Fruit fly (Drosophila melanogaster): ENCODE results near the gene Lcp65Af.
A peak's percentile ranks its signal among the peaks of the same experiment; 100 is the strongest.

The Lcp65Af gene

DNA sequence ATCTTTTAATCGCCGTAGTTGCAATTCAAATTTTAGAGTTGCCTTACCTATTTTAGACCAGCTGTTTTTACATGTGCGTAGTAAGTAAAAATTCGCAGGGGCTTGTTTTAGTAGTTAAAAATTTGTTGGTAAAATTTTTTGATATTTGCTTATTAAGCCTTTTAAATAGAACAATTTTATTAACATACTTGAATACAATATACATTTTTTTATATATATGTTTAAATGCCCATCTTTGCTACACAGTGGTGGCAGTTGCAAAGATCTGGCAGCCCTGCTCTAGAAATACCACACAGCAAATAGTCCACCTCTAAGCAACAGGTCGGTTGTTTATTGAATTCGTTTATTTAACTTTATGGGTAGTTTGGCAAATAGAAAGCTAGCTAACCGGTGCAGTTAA is 41.9 kb downstream of the Lcp65Af start, which contains the start of the genes CG10467 and loj (continued):
- peak; percentile 88 for TF ChIP-seq ems (GFP tag; optimal IDR thresholded peaks at IDR 0.05)
- TF ChIP-seq Camta (GFP tag; optimal IDR thresholded peaks at IDR 0.05) = peak; percentile 81
- TF ChIP-seq CG11456 (GFP tag; IDR thresholded peaks at IDR 0.05) = peak; percentile 98
- peak; percentile 71; the same call in 1 of the 2 replicates for TF ChIP-seq sim (GFP tag; IDR thresholded peaks at IDR 0.05)
- TF ChIP-seq slp2 (GFP tag; optimal IDR thresholded peaks at IDR 0.05) = peak; percentile 72
- TF ChIP-seq CG12219 (GFP tag; optimal IDR thresholded peaks at IDR 0.05) = peak; percentile 73
- TF ChIP-seq CG13287 (GFP tag; IDR thresholded peaks at IDR 0.05; ENCODE audit: partially characterized antibody) = peak; percentile 82
- peak; percentile 92 for TF ChIP-seq CG13123 (GFP tag; optimal IDR thresholded peaks at IDR 0.05)
- TF ChIP-seq CG14050 (GFP tag; IDR thresholded peaks at IDR 0.05) = peak; percentile 94
- TF ChIP-seq CG30020 (tag; optimal IDR thresholded peaks at IDR 0.05) = peak; percentile 87
- peak; percentile 67 for TF ChIP-seq Jarid2 (GFP tag; optimal IDR thresholded peaks at IDR 0.05)
- peak; percentile 73 for TF ChIP-seq Dad (GFP tag; optimal IDR thresholded peaks at IDR 0.05)
- peak; percentile 90 for TF ChIP-seq CG3065 (GFP tag; optimal IDR thresholded peaks at IDR 0.05)
- no peak for TF ChIP-seq cad (GFP tag; optimal IDR thresholded peaks at IDR 0.05)
- TF ChIP-seq zfh1 (GFP tag; IDR thresholded peaks at IDR 0.05) = peak; percentile 97
- TF ChIP-seq Oli (tag; optimal IDR thresholded peaks at IDR 0.05) = peak; percentile 95
- peak; percentile 98 for TF ChIP-seq CG12942 (GFP tag; optimal IDR thresholded peaks at IDR 0.05)
- peak; percentile 50 for TF ChIP-seq CG10565 (GFP tag; optimal IDR thresholded peaks at IDR 0.05)
- peak; percentile 85 for TF ChIP-seq ATbp (GFP tag; optimal IDR thresholded peaks at IDR 0.05)
- TF ChIP-seq rib (GFP tag; IDR thresholded peaks at IDR 0.05) = peak; percentile 93
- peak; percentile 95 for TF ChIP-seq wor (GFP tag; IDR thresholded peaks at IDR 0.05)
- peak; percentile 95 for TF ChIP-seq CG30431 (GFP tag; optimal IDR thresholded peaks at IDR 0.05)
- peak; percentile 70 for TF ChIP-seq amos (GFP tag; IDR thresholded peaks at IDR 0.05; ENCODE audit: partially characterized antibody)
- peak; percentile 67 for TF ChIP-seq CG16863 (GFP tag; optimal IDR thresholded peaks at IDR 0.05)
- peak; percentile 84 for TF ChIP-seq CG9437 (GFP tag; optimal IDR thresholded peaks at IDR 0.05)
- TF ChIP-seq crc (GFP tag; optimal IDR thresholded peaks at IDR 0.05) = peak; percentile 56
- peak; percentile 86 for TF ChIP-seq CG3838 (GFP tag; optimal IDR thresholded peaks at IDR 0.05)
- TF ChIP-seq zfh2 (GFP tag; optimal IDR thresholded peaks at IDR 0.05) = peak; percentile 87
- TF ChIP-seq CG6689 (GFP tag; IDR thresholded peaks at IDR 0.05) = peak; percentile 96
- TF ChIP-seq oc (tag; optimal IDR thresholded peaks at IDR 0.05) = peak; percentile 94
- TF ChIP-seq CG7928 (GFP tag; optimal IDR thresholded peaks at IDR 0.05) = peak; percentile 75
- peak; percentile 57; the same call in 1 of the 3 replicates for TF ChIP-seq z (GFP tag; IDR thresholded peaks at IDR 0.05)
- peak; percentile 98 for TF ChIP-seq nmo (GFP tag; optimal IDR thresholded peaks at IDR 0.05)
- TF ChIP-seq CG18476 (GFP tag; optimal IDR thresholded peaks at IDR 0.05) = peak; percentile 83
- peak; percentile 63; the same call in 1 of the 3 replicates for TF ChIP-seq sr (GFP tag; IDR thresholded peaks at IDR 0.05)
- TF ChIP-seq CG3847 (GFP tag; IDR thresholded peaks at IDR 0.05) = peak; percentile 98
- peak; percentile 99 for TF ChIP-seq Ptx1 (GFP tag; IDR thresholded peaks at IDR 0.05)
- TF ChIP-seq CG12744 (GFP tag; optimal IDR thresholded peaks at IDR 0.05) = peak; percentile 66
- peak; percentile 90 for TF ChIP-seq Lhr (GFP tag; optimal IDR thresholded peaks at IDR 0.05)
- TF ChIP-seq CG4820 (GFP tag; optimal IDR thresholded peaks at IDR 0.05) = peak; percentile 96
- peak; percentile 91 for TF ChIP-seq CG3281 (GFP tag; optimal IDR thresholded peaks at IDR 0.05)
- peak; percentile 86 for TF ChIP-seq CG18011 (GFP tag; optimal IDR thresholded peaks at IDR 0.05)
- TF ChIP-seq CG3163 (GFP tag; optimal IDR thresholded peaks at IDR 0.05) = peak; percentile 56
- TF ChIP-seq MTF-1 (GFP tag; optimal IDR thresholded peaks at IDR 0.05; ENCODE audit: borderline replicate concordance) = peak; percentile 84
- peak; percentile 61; the same call in 2 of the 3 replicates for TF ChIP-seq CG14860 (GFP tag; IDR thresholded peaks at IDR 0.05; ENCODE audit: partially characterized antibody)
- TF ChIP-seq Stat92E (GFP tag; optimal IDR thresholded peaks at IDR 0.05) = peak in 1 of 3 experiments; percentile 86
- TF ChIP-seq Gsc (GFP tag; IDR thresholded peaks at IDR 0.05) = peak; percentile 95
- TF ChIP-seq Drgx (GFP tag; IDR thresholded peaks at IDR 0.05) = peak; percentile 81
- no peak for TF ChIP-seq cg (GFP tag; optimal IDR thresholded peaks at IDR 0.05)
- peak; percentile 5 for TF ChIP-seq disco-r (GFP tag; optimal IDR thresholded peaks at IDR 0.05)
- peak; percentile 95 for TF ChIP-seq CG8765 (GFP tag; IDR thresholded peaks at IDR 0.05)

Measured in whole organism, embryonic.